Fruit fly (Drosophila melanogaster) whole organism, wandering third instar larva: ENCODE results near the gene CG7950.

Source experiments
- Abd-B ChIP-seq: fragments of >200 bp; optimal IDR thresholded peaks from 2 replicates; lab custom pipeline; 2017; ENCODE audit warnings: missing biosample characterization, missing genetic modification characterization
- CG9705 ChIP-seq: fragments of 200-800 bp; sonication (Bioruptor generic); optimal IDR thresholded peaks from 2 replicates; lab custom pipeline; 2018; ENCODE audit warnings: missing biosample characterization, mild to moderate bottlenecking, missing genetic modification characterization
- Hr83 ChIP-seq: fragments of 200-300 bp; sonication (Bioruptor generic); optimal IDR thresholded peaks from 2 replicates; lab custom pipeline; 2016; ENCODE audit warnings: missing biosample characterization, mild to moderate bottlenecking, missing genetic modification characterization, moderate library complexity; ENCODE audit not compliant: poor library complexity, severe bottlenecking
- Myc ChIP-seq: fragments of >200 bp; optimal IDR thresholded peaks from 2 replicates; lab custom pipeline; 2017
- OdsH ChIP-seq: fragments of 200-800 bp; sonication (Bioruptor generic); optimal IDR thresholded peaks from 2 replicates; lab custom pipeline; 2016; ENCODE audit warnings: missing biosample characterization, mild to moderate bottlenecking, missing genetic modification characterization
- ey ChIP-seq: fragments of 200-800 bp; sonication (Bioruptor generic); optimal IDR thresholded peaks from 2 replicates; lab custom pipeline; 2016; ENCODE audit warnings: missing biosample characterization, missing genetic modification characterization
- foxo ChIP-seq, 2 experiments: fragments of 200-800 bp; sonication (Bioruptor generic); optimal IDR thresholded peaks; 2 replicates in 1 of 2; 3 replicates in 1 of 2; lab custom pipeline; 2016 to 2017; ENCODE audit warnings: missing biosample characterization in 2 of 2, missing genetic modification characterization in 2 of 2
- fru ChIP-seq: fragments of 200-800 bp; sonication (Bioruptor generic); optimal IDR thresholded peaks from 3 replicates; lab custom pipeline; 2016; ENCODE audit warnings: missing biosample characterization, mild to moderate bottlenecking, missing genetic modification characterization
- h ChIP-seq: fragments of 200-800 bp; sonication (Bioruptor generic); optimal IDR thresholded peaks from 3 replicates; lab custom pipeline; 2016; ENCODE audit warnings: missing biosample characterization, mild to moderate bottlenecking, missing genetic modification characterization
- jim ChIP-seq: fragments of 175-275, 200-325 bp; sonication (Bioruptor generic); optimal IDR thresholded peaks from 2 replicates; lab custom pipeline; 2016; ENCODE audit warnings: missing biosample characterization, mild to moderate bottlenecking, missing genetic modification characterization
- psq ChIP-seq: fragments of 200-800 bp; sonication (Bioruptor generic); optimal IDR thresholded peaks from 3 replicates; lab custom pipeline; 2017; ENCODE audit warnings: missing biosample characterization, mild to moderate bottlenecking, missing genetic modification characterization, moderate library complexity
- sage ChIP-seq: fragments of 200-800 bp; sonication (Bioruptor generic); optimal IDR thresholded peaks from 2 replicates; lab custom pipeline; 2016; ENCODE audit warnings: missing biosample characterization, mild to moderate bottlenecking, missing genetic modification characterization
- usp ChIP-seq: fragments of >200 bp; optimal IDR thresholded peaks from 2 replicates; lab custom pipeline; 2017; ENCODE audit warnings: missing biosample characterization, missing genetic modification characterization
- woc ChIP-seq: sonication (Bioruptor generic); optimal IDR thresholded peaks from 2 replicates; lab custom pipeline; 2016; ENCODE audit warnings: missing biosample characterization, mild to moderate bottlenecking, missing genetic modification characterization

DNA sequence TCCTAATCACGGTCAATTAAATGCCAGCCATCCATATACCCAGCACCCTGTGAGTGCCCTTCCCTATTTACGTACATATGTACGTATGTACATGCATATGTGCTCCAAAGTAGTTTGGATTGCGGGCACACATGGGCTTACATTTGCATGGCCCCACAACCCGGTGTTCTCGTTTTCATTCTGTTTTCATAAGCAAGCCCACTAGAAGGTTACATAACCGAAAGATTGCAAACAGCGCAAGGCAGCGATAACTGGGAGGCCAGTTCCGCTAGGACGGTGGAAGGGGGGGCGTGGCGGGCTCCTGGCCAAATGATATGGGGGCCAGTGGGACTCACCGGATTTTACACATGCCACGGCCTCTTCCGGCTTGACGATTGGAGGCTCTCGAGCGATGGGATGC, 42.2 kb upstream of the CG7950 start:
- TF ChIP-seq woc (no peak), usp (GFP tag; lab: Kevin White, UChicago) (no peak), Hr83 (no peak), fru (no peak), psq (no peak), Myc (lab: Kevin White, UChicago) (no peak), jim (no peak), OdsH (no peak), h (GFP tag; lab: Kevin White, UChicago) (no peak), CG9705 (GFP tag; lab: Kevin White, UChicago) (no peak), sage (GFP tag; lab: Kevin White, UChicago) (no peak), Abd-B (GFP tag; lab: Kevin White, UChicago) (no peak), ey (GFP tag; lab: Kevin White, UChicago) (no peak), foxo (GFP tag; optimal IDR thresholded peaks at IDR 0.05; lab: Kevin White, UChicago) (no peak)
